Fruit fly (Drosophila melanogaster) whole organism, embryonic: ENCODE measurements around the gene CG33664.

ENCODE experiments used
- CG8359 ChIP-seq: fragments of 200-800 bp; sonication (Bioruptor generic); optimal IDR thresholded peaks from 2 replicates; lab custom pipeline; 2017; ENCODE audit warnings: missing biosample characterization, mild to moderate bottlenecking, missing genetic modification characterization, borderline replicate concordance
- Mad ChIP-seq: fragments of 200-800 bp; sonication (Bioruptor generic); optimal IDR thresholded peaks from 2 replicates; lab custom pipeline; 2016; ENCODE audit warnings: missing biosample characterization, missing genetic modification characterization

- no peak for TF ChIP-seq Mad (GFP tag; lab: Kevin White, UChicago)
- TF ChIP-seq CG8359 (GFP tag; lab: Kevin White, UChicago) = no peak
These were observed 27.1 kb upstream of the CG33664 start for dm6 chrX:6356748-6357397.
